Fruit fly (Drosophila melanogaster) whole organism, embryonic: ENCODE results near the gene CG43131.

ENCODE experiments used
- BEAF-32 ChIP-seq: fragments of 200-800 bp; sonication (Bioruptor generic); optimal IDR thresholded peaks from 3 replicates; lab custom pipeline; 2017; ENCODE audit warnings: missing biosample characterization, missing genetic modification characterization, mild to moderate bottlenecking, moderate library complexity, missing genetic modification reagents
- CG3995 ChIP-seq: fragments of 200-800 bp; sonication (Bioruptor generic); optimal IDR thresholded peaks from 3 replicates; lab custom pipeline; 2016; ENCODE audit warnings: missing biosample characterization, missing genetic modification characterization
- Dip3 ChIP-seq: fragments of 200-800 bp; sonication (Bioruptor generic); optimal IDR thresholded peaks from 3 replicates; lab custom pipeline; 2016; ENCODE audit warnings: missing biosample characterization, missing genetic modification characterization
- Optix ChIP-seq: fragments of 200-800 bp; sonication (Bioruptor generic); IDR thresholded peaks from 3 replicates; pipeline ENCODE4 v1.3.6; 2022; ENCODE audit warnings: missing biosample characterization, missing genetic modification characterization
- ap ChIP-seq: fragments of 200-800 bp; sonication (Bioruptor generic); IDR thresholded peaks from 2 replicates; pipeline ENCODE4 v1.3.6; 2022; ENCODE audit warnings: missing biosample characterization, missing genetic modification characterization
- maf-S ChIP-seq: fragments of 200-800 bp; sonication (Bioruptor generic); optimal IDR thresholded peaks from 2 replicates; lab custom pipeline; 2016; ENCODE audit warnings: missing biosample characterization, missing genetic modification characterization
- pan ChIP-seq, 4 experiments: fragments of >200 bp in 3 of 4; fragments of 200-800 bp in 1 of 4; sonication (Bioruptor generic) in 1 of 4; optimal IDR thresholded peaks in 3 of 4; IDR thresholded peaks in 1 of 4; 2 replicates each; pipeline versions ENCODE4 v1.3.6 to Lab custom; 2017 to 2022; ENCODE audit warnings: missing biosample characterization in 2 of 4, missing genetic modification characterization in 2 of 4, mixed read lengths in 1 of 4

- no peak for TF ChIP-seq Dip3
- TF ChIP-seq CG3995 (GFP tag; lab: Kevin White, UChicago): no peak
- TF ChIP-seq BEAF-32 (GFP tag; lab: Kevin White, UChicago): no peak
- TF ChIP-seq ap (GFP tag; lab: Robert Waterston, UW): no peak
- no peak for TF ChIP-seq maf-S (GFP tag; lab: Kevin White, UChicago)
- TF ChIP-seq Optix: no peak
- no peak for TF ChIP-seq pan (optimal IDR thresholded peaks at IDR 0.05; lab: Kevin White, UChicago)
- no peak for TF ChIP-seq pan (GFP tag; optimal IDR thresholded peaks at IDR 0.05 in 1 of 2, IDR thresholded peaks at IDR 0.05 in 1 of 2)
These were observed 35.2 kb downstream of the CG43131 start for dm6 chr3R:5073809-5074208.
